Fruit fly (Drosophila melanogaster) whole organism, embryonic: ENCODE measurements around the gene CG16749.

Experiments used
- Bdp1 ChIP-seq: fragments of 200-800 bp; sonication (Bioruptor generic); optimal IDR thresholded peaks from 3 replicates; lab custom pipeline; 2016; ENCODE audit warnings: missing biosample characterization, missing genetic modification characterization
- CG32532 ChIP-seq: fragments of 200-800 bp; sonication (Bioruptor generic); IDR thresholded peaks from 2 replicates; pipeline ENCODE4 v1.3.6; 2022; ENCODE audit warnings: missing biosample characterization, missing genetic modification characterization
- CG34376 ChIP-seq: fragments of 200-800 bp; sonication (Bioruptor generic); optimal IDR thresholded peaks from 2 replicates; lab custom pipeline; 2018; ENCODE audit warnings: missing biosample characterization, mild to moderate bottlenecking, missing genetic modification characterization
- Dek ChIP-seq: fragments of 200-800 bp; sonication (Bioruptor generic); optimal IDR thresholded peaks from 3 replicates; lab custom pipeline; 2019; ENCODE audit warnings: missing biosample characterization, mild to moderate bottlenecking, missing genetic modification characterization, moderate library complexity
- Ssrp ChIP-seq: fragments of 200-800 bp; sonication (Bioruptor generic); optimal IDR thresholded peaks from 2 replicates; lab custom pipeline; 2018; ENCODE audit warnings: missing biosample characterization, mild to moderate bottlenecking, missing genetic modification characterization, moderate library complexity
- bcd ChIP-seq: fragments of 200-800 bp; sonication (Bioruptor generic); optimal IDR thresholded peaks from 2 replicates; lab custom pipeline; 2017; ENCODE audit warnings: missing biosample characterization, mild to moderate bottlenecking, missing genetic modification characterization
- ken ChIP-seq: fragments of 200-800 bp; sonication (Bioruptor generic); IDR thresholded peaks from 3 replicates; pipeline ENCODE4 v1.3.6; 2022; ENCODE audit warnings: missing biosample characterization, missing genetic modification characterization
- pan ChIP-seq, 4 experiments: fragments of >200 bp in 3 of 4; fragments of 200-800 bp in 1 of 4; sonication (Bioruptor generic) in 1 of 4; optimal IDR thresholded peaks in 3 of 4; IDR thresholded peaks in 1 of 4; 2 replicates each; pipeline versions ENCODE4 v1.3.6 to Lab custom; 2017 to 2022; ENCODE audit warnings: missing biosample characterization in 2 of 4, missing genetic modification characterization in 2 of 4, mixed read lengths in 1 of 4
- shn ChIP-seq: fragments of 200-800 bp; sonication (Bioruptor generic); optimal IDR thresholded peaks from 3 replicates; lab custom pipeline; 2016; ENCODE audit warnings: missing biosample characterization, missing genetic modification characterization
- tin ChIP-seq: fragments of 200-800 bp; sonication (Bioruptor generic); optimal IDR thresholded peaks from 3 replicates; lab custom pipeline; 2016; ENCODE audit warnings: missing biosample characterization, missing genetic modification characterization
- tx ChIP-seq: fragments of 200-800 bp; sonication (Bioruptor generic); optimal IDR thresholded peaks from 2 replicates; lab custom pipeline; 2016; ENCODE audit warnings: missing biosample characterization, missing genetic modification characterization

dm6 chr3R:9331861-9332260, at the start of gene CG16749:
- TF ChIP-seq bcd (GFP tag; lab: Kevin White, UChicago) (no peak), Ssrp (tag; lab: Kevin White, UChicago) (no peak), pan (optimal IDR thresholded peaks at IDR 0.05; lab: Kevin White, UChicago) (no peak), pan (GFP tag; optimal IDR thresholded peaks at IDR 0.05 in 1 of 2, IDR thresholded peaks at IDR 0.05 in 1 of 2) (no peak), Dek (no peak), shn (GFP tag; lab: Kevin White, UChicago) (no peak), tx (GFP tag; lab: Kevin White, UChicago) (no peak), CG34376 (GFP tag; lab: Kevin White, UChicago) (no peak), CG32532 (GFP tag; lab: Robert Waterston, UW) (no peak), ken (no peak), Bdp1 (GFP tag; lab: Kevin White, UChicago) (no peak), tin (GFP tag; lab: Kevin White, UChicago) (no peak)
